Worm (Caenorhabditis elegans) whole organism, L1 larva: ENCODE measurements around the gene C52E2.5.
"Not testable (repeated sequence)": the region's sequence is repeated elsewhere in the genome, so short reads cannot be mapped to it uniquely, and the experiment has no call there.

Source experiments
- ama-1 ChIP-seq: fragments of 150-350 bp; optimal IDR thresholded peaks from 2 replicates; lab custom pipeline; 2014
- ceh-82 ChIP-seq, 3 experiments: fragments of 150-350 bp in 1 of 3; sonication (generic microtip) in 2 of 3; optimal IDR thresholded peaks; 2 replicates each; lab custom pipeline; 2014 to 2017; ENCODE audit warnings: missing biosample characterization in 3 of 3, missing genetic modification characterization in 3 of 3
- ces-1 ChIP-seq: fragments of 150-350 bp; optimal IDR thresholded peaks from 2 replicates; lab custom pipeline; 2014; ENCODE audit warnings: missing biosample characterization, missing genetic modification reagents, missing genetic modification characterization
- fkh-10 ChIP-seq: sonication (generic microtip); optimal IDR thresholded peaks from 2 replicates; lab custom pipeline; 2017; ENCODE audit warnings: missing biosample characterization, missing genetic modification reagents, missing genetic modification characterization
- nhr-76 ChIP-seq: sonication (generic microtip); optimal IDR thresholded peaks from 2 replicates; lab custom pipeline; 2017; ENCODE audit warnings: missing biosample characterization, missing genetic modification characterization
- pax-3 ChIP-seq: fragments of 200-800 bp; sonication (Bioruptor generic); optimal IDR thresholded peaks from 2 replicates; lab custom pipeline; 2018; ENCODE audit warnings: mild to moderate bottlenecking, missing genetic modification characterization, moderate library complexity, missing compliant biosample characterization
- skn-1 ChIP-seq: fragments of 150-350 bp; optimal IDR thresholded peaks from 2 replicates; lab custom pipeline; 2014; ENCODE audit warnings: missing biosample characterization, missing genetic modification characterization
- tbx-2 ChIP-seq: sonication (generic microtip); optimal IDR thresholded peaks from 2 replicates; lab custom pipeline; 2016; ENCODE audit warnings: missing genetic modification characterization, missing compliant biosample characterization
- unc-130 ChIP-seq: fragments of 150-350 bp; optimal IDR thresholded peaks from 2 replicates; lab custom pipeline; 2017; ENCODE audit warnings: missing biosample characterization, missing genetic modification characterization, inconsistent platforms
- unc-62 ChIP-seq: fragments of 150-350 bp; optimal IDR thresholded peaks from 2 replicates; lab custom pipeline; 2014; ENCODE audit warnings: missing biosample characterization, missing genetic modification reagents, missing genetic modification characterization

ce11 chrII:1861285-1861793 is 18.6 kb upstream of the C52E2.5 start, which contains the start of gene C16C4.18:
- TF ChIP-seq skn-1 (tag; lab: Kevin White, UChicago); tbx-2 (tag; lab: Kevin White, UChicago); unc-62 (GFP tag; lab: Kevin White, UChicago); ceh-82 (tag; optimal IDR thresholded peaks at IDR 0.05; lab: Kevin White, UChicago); pax-3 (tag; lab: Kevin White, UChicago); fkh-10 (GFP tag; lab: Kevin White, UChicago); unc-130 (tag; lab: Kevin White, UChicago); ama-1 (lab: Kevin White, UChicago); nhr-76; ces-1 (GFP tag; lab: Kevin White, UChicago): not testable (repeated sequence)
